Worm (Caenorhabditis elegans) whole organism, midembryonic: Measurements from ENCODE around the gene tax-4.

Experiments used
- T22C8.4 ChIP-seq: fragments of 200-800 bp; sonication (Bioruptor generic); IDR thresholded peaks from 2 replicates; pipeline ENCODE4 v1.3.6; 2022; ENCODE audit warnings: missing genetic modification characterization, missing compliant biosample characterization
- cog-1 ChIP-seq: sonication (generic microtip); optimal IDR thresholded peaks from 2 replicates; lab custom pipeline; 2016; ENCODE audit warnings: missing genetic modification characterization, missing compliant biosample characterization
- flt-1 ChIP-seq: fragments of 200-800 bp; sonication (Bioruptor generic); IDR thresholded peaks from 2 replicates; pipeline ENCODE4 v1.3.6; 2022; ENCODE audit warnings: missing genetic modification characterization, missing compliant biosample characterization
- klf-2 ChIP-seq: fragments of 200-800 bp; sonication (Bioruptor generic); conservative IDR thresholded peaks from 2 replicates; pipeline ENCODE4 v1.3.6; 2022; ENCODE audit warnings: missing genetic modification reagents, missing genetic modification characterization, missing compliant biosample characterization
- med-1 ChIP-seq: sonication (generic microtip); optimal IDR thresholded peaks from 2 replicates; lab custom pipeline; 2017; ENCODE audit warnings: missing genetic modification characterization, mild to moderate bottlenecking, missing compliant biosample characterization, antibody characterized with exemption, missing genetic modification reagents; ENCODE audit not compliant: insufficient read depth
- ref-1 ChIP-seq: fragments of 200-800 bp; sonication (Bioruptor generic); conservative IDR thresholded peaks from 2 replicates; pipeline ENCODE4 v1.3.6; 2022; ENCODE audit warnings: missing genetic modification reagents, missing genetic modification characterization, missing compliant biosample characterization
- tab-1 ChIP-seq: fragments of 200-800 bp; sonication (Bioruptor generic); IDR thresholded peaks from 2 replicates; pipeline ENCODE4 v1.3.6; 2022; ENCODE audit warnings: missing genetic modification characterization, missing compliant biosample characterization
- ztf-23 ChIP-seq: fragments of 200-800 bp; sonication (Bioruptor generic); IDR thresholded peaks from 2 replicates; pipeline ENCODE4 v1.3.6; 2022; ENCODE audit warnings: missing genetic modification reagents, missing genetic modification characterization, missing compliant biosample characterization
- ztf-29 ChIP-seq: fragments of 200-800 bp; sonication (Bioruptor generic); IDR thresholded peaks from 2 replicates; pipeline ENCODE4 v1.3.6; 2022; ENCODE audit warnings: missing genetic modification reagents, missing genetic modification characterization, missing compliant biosample characterization

Gene tax-4

ce11 chrIII:9181246-9181645 lies at the start of gene tax-4:
tax-4 (plus strand) TSS chrIII:9181546.
- TF ChIP-seq tab-1 (no peak), ztf-23 (GFP tag; lab: Robert Waterston, UW) (no peak)

DNA sequence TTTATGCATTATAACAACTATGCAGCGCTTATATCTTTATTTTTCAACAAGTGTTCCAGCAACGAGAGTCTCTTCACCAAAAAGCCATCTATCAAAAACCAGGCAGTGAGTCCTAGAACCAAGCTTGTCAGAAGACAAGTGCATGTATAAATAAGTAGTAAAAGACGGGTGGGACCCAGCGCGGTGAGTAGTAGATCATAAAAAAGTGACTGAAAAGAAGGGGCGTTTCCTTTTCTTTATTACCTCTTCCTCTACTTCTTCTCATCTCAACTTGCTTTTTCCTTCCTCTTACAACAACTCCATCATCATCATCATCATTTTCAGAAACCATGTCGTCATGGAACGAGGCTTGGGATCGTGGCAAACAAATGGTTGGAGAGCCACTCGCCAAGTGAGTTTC lies 44.8 kb upstream of the tax-4 start, which contains the start of gene eat-4:
eat-4 (plus strand) TSS at position 301 of the 400 bp plus-strand sequence.
- no peak for TF ChIP-seq ztf-23 (GFP tag; lab: Robert Waterston, UW)
- no peak for TF ChIP-seq cog-1 (tag; lab: Kevin White, UChicago)
- no peak for TF ChIP-seq klf-2 (GFP tag; lab: Robert Waterston, UW)
- no peak for TF ChIP-seq T22C8.4 (GFP tag; lab: Robert Waterston, UW)
- TF ChIP-seq tab-1 = no peak
- no peak for TF ChIP-seq ref-1 (GFP tag; lab: Robert Waterston, UW)
- TF ChIP-seq ztf-29 (GFP tag; lab: Robert Waterston, UW) = no peak
- no peak for TF ChIP-seq flt-1 (GFP tag; lab: Robert Waterston, UW)
- TF ChIP-seq med-1 (GFP tag; lab: Kevin White, UChicago) = no peak

DNA sequence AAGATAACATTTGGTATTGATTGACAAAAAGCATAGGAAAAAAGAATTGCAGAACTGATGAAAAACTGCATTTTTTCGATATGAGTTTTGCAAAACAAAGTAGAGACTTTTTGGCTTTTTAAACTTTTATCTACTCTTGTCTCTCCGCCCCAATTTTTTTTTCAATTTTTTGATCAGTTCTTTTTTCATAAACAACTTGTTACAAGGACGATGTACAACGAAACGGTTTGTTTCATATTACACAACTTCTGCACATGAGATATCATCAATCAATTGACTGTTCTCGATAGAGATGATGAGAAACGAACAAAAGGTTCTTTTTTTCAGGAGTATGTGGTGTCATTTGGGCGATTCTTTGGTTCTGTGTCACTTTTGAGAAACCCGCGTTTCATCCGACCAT lies 42.7 kb upstream of the tax-4 start, which contains the start of gene ZK512.7:
ZK512.7 (minus strand) TSS at position 101 of the 400 bp plus-strand sequence.
- TF ChIP-seq tab-1 (no peak), klf-2 (GFP tag; lab: Robert Waterston, UW) (no peak), ref-1 (GFP tag; lab: Robert Waterston, UW) (no peak), ztf-29 (GFP tag; lab: Robert Waterston, UW) (no peak), cog-1 (tag; lab: Kevin White, UChicago) (no peak), flt-1 (GFP tag; lab: Robert Waterston, UW) (no peak), med-1 (GFP tag; lab: Kevin White, UChicago) (no peak), ztf-23 (GFP tag; lab: Robert Waterston, UW) (no peak), T22C8.4 (GFP tag; lab: Robert Waterston, UW) (no peak)

DNA sequence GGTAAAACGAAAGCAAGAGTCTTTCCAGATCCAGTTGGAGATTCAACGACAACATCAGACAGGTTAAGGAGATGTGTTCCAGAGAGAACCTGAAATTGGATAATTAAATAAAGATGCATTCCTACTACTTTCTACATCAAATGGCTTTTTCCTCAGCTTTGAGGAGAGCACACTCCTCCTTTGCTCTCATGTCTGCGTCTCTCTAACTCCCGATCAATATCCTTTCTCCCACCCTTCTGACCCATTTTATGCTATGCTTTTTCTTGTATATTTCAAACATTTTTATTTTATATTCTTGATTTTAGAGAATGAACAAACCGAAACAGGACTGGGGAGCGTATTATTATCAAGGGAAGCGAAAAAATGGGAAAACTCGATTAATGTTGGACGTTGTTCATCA lies 37.4 kb upstream of the tax-4 start, which contains the start of gene ZK512.11:
ZK512.11 (plus strand) TSS at position 301 of the 400 bp plus-strand sequence.
- TF ChIP-seq ref-1 (GFP tag; lab: Robert Waterston, UW) (no peak), flt-1 (GFP tag; lab: Robert Waterston, UW) (no peak), cog-1 (tag; lab: Kevin White, UChicago) (no peak), T22C8.4 (GFP tag; lab: Robert Waterston, UW) (peak; percentile 23; the same call in 1 of the 2 replicates), ztf-29 (GFP tag; lab: Robert Waterston, UW) (no peak), klf-2 (GFP tag; lab: Robert Waterston, UW) (no peak), med-1 (GFP tag; lab: Kevin White, UChicago) (no peak)

DNA sequence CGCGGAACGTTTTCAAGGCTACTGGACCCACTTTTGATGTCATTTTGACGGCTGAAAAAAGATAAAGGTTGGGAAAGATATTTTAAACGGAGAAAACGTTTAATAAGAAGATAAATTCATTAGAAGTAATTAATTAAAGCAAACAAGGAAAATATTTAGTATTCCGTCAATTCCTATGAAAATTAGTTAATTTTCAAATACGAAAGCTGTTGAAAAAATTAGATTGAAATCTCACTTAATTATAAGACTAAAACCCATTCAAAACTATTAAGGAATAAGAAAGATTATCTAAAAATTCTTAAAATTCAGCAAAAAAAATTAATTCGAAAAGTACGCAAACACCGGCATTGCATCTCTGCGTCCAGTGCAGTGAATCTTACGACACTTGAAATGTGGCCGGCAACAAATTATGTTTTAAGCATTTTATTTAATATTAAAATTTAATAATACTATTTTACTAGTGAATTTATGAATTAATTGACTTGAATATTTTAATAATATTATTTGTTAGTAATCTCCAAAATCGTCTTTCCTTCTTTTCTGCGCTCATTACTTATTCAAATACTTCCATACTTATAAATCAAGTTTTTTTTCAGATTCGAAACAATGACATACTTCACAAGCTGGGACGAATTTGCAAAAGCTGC lies 36.5 kb upstream of the tax-4 start, which contains the start of the genes ZK512.2 and ZK512.4:
ZK512.2 (minus strand) TSS at position 51 of the 647 bp plus-strand sequence.
ZK512.4 (plus strand) TSS at position 597 of the 647 bp plus-strand sequence.
- TF ChIP-seq klf-2 (GFP tag; lab: Robert Waterston, UW) (no peak), ref-1 (GFP tag; lab: Robert Waterston, UW) (no peak), tab-1 (no peak), cog-1 (tag; lab: Kevin White, UChicago) (no peak), flt-1 (GFP tag; lab: Robert Waterston, UW) (no peak), ztf-29 (GFP tag; lab: Robert Waterston, UW) (no peak), T22C8.4 (GFP tag; lab: Robert Waterston, UW) (no peak)

DNA sequence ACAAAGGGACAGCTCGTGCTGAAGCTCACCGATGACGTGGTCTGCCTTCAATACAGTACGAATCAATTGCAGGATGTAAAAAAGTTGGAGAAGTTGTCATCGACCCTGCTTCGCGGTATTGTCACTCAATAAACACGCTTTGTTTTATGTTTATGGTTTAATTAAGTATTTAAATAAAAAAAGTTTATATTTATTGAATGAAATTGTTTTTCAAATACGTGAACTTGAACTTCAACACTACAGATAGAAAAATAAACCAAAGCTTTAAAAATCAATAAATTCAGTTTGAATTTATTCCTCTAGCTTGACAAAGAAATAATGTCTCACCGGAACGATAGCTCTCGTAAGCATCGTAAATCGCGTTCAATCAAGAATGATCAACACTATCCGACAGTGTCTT lies 35.6 kb upstream of the tax-4 start, which contains the start of gene ZK512.8:
ZK512.8 (plus strand) TSS at position 301 of the 400 bp plus-strand sequence.
- TF ChIP-seq klf-2 (GFP tag; lab: Robert Waterston, UW) (no peak), T22C8.4 (GFP tag; lab: Robert Waterston, UW) (no peak), ref-1 (GFP tag; lab: Robert Waterston, UW) (no peak), tab-1 (no peak), cog-1 (tag; lab: Kevin White, UChicago) (no peak), ztf-23 (GFP tag; lab: Robert Waterston, UW) (no peak), ztf-29 (GFP tag; lab: Robert Waterston, UW) (no peak), med-1 (GFP tag; lab: Kevin White, UChicago) (no peak), flt-1 (GFP tag; lab: Robert Waterston, UW) (no peak)

DNA sequence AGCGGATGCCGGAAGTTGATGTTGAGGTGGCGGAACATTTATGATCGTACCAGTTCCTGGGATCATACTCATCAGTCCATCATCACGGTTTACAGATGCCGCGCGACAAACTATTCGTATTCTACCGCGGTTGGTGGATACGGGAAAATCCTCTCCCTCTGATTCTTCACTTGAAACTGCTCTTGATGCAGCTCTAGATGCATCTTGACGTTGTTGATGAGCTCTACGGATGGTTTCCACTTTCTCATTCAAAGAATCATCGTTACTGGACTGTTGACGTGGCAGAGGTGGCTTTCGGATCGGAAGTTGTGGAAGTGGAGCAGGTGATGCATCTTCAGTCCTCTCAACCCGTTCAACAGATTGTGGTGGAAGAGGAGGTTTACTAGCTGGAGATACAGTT lies 32.2 kb upstream of the tax-4 start:
- TF ChIP-seq ref-1 (GFP tag; lab: Robert Waterston, UW) = no peak
- TF ChIP-seq T22C8.4 (GFP tag; lab: Robert Waterston, UW) = no peak
- TF ChIP-seq flt-1 (GFP tag; lab: Robert Waterston, UW) = no peak
- TF ChIP-seq ztf-29 (GFP tag; lab: Robert Waterston, UW) = no peak
- no peak for TF ChIP-seq klf-2 (GFP tag; lab: Robert Waterston, UW)
- no peak for TF ChIP-seq tab-1
- no peak for TF ChIP-seq cog-1 (tag; lab: Kevin White, UChicago)
- no peak for TF ChIP-seq ztf-23 (GFP tag; lab: Robert Waterston, UW)
- TF ChIP-seq med-1 (GFP tag; lab: Kevin White, UChicago) = no peak

ce11 chrIII:9151782-9152181 lies 29.6 kb upstream of the tax-4 start:
- TF ChIP-seq klf-2 (GFP tag; lab: Robert Waterston, UW) (no peak), med-1 (GFP tag; lab: Kevin White, UChicago) (no peak), ztf-29 (GFP tag; lab: Robert Waterston, UW) (no peak), flt-1 (GFP tag; lab: Robert Waterston, UW) (no peak), ref-1 (GFP tag; lab: Robert Waterston, UW) (no peak), tab-1 (no peak), cog-1 (tag; lab: Kevin White, UChicago) (no peak), T22C8.4 (GFP tag; lab: Robert Waterston, UW) (no peak)

- TF ChIP-seq ztf-29 (GFP tag; lab: Robert Waterston, UW) = no peak
- no peak for TF ChIP-seq flt-1 (GFP tag; lab: Robert Waterston, UW)
- no peak for TF ChIP-seq cog-1 (tag; lab: Kevin White, UChicago)
- TF ChIP-seq ztf-23 (GFP tag; lab: Robert Waterston, UW) = no peak
- TF ChIP-seq T22C8.4 (GFP tag; lab: Robert Waterston, UW) = no peak
- no peak for TF ChIP-seq ref-1 (GFP tag; lab: Robert Waterston, UW)
- TF ChIP-seq tab-1 = no peak
- no peak for TF ChIP-seq klf-2 (GFP tag; lab: Robert Waterston, UW)
- no peak for TF ChIP-seq med-1 (GFP tag; lab: Kevin White, UChicago)
Observed at ce11 chrIII:9152950-9153349, 28.4 kb upstream of the tax-4 start.
